Fruit fly (Drosophila melanogaster) whole organism, adult: ENCODE results near the gene spict.
A peak's percentile ranks its signal among the peaks of the same experiment; 100 is the strongest.

ENCODE experiments used
- CG11617 ChIP-seq: fragments of 200-800 bp; sonication (Bioruptor generic); optimal IDR thresholded peaks from 2 replicates; lab custom pipeline; 2017; ENCODE audit warnings: mild to moderate bottlenecking, missing biosample characterization, missing genetic modification reagents, missing genetic modification characterization
- CG12768 ChIP-seq: fragments of 200-800 bp; sonication (Bioruptor generic); optimal IDR thresholded peaks from 2 replicates; lab custom pipeline; 2017; ENCODE audit warnings: missing biosample characterization, missing genetic modification characterization, mild to moderate bottlenecking, moderate library complexity, missing genetic modification reagents
- CG14711 ChIP-seq: fragments of 200-800 bp; sonication (Bioruptor generic); optimal IDR thresholded peaks from 2 replicates; lab custom pipeline; 2018; ENCODE audit warnings: missing biosample characterization, mild to moderate bottlenecking, missing genetic modification characterization, moderate library complexity
- CG1620 ChIP-seq: fragments of 200-800 bp; sonication (Bioruptor generic); optimal IDR thresholded peaks from 2 replicates; lab custom pipeline; 2016; ENCODE audit warnings: missing biosample characterization, missing genetic modification characterization
- CG33017 ChIP-seq: fragments of 200-800 bp; sonication (Bioruptor generic); optimal IDR thresholded peaks from 2 replicates; lab custom pipeline; 2018; ENCODE audit warnings: missing biosample characterization, mild to moderate bottlenecking, missing genetic modification characterization, moderate library complexity
- CG5204 ChIP-seq: fragments of 200-800 bp; sonication (Bioruptor generic); optimal IDR thresholded peaks from 2 replicates; lab custom pipeline; 2016; ENCODE audit warnings: missing biosample characterization, missing genetic modification characterization
- CG7045 ChIP-seq: fragments of 200-800 bp; sonication (Bioruptor generic); optimal IDR thresholded peaks from 2 replicates; lab custom pipeline; 2017; ENCODE audit warnings: missing biosample characterization, mild to moderate bottlenecking, missing genetic modification characterization
- CG7101 ChIP-seq: fragments of 200-800 bp; sonication (Bioruptor generic); optimal IDR thresholded peaks from 2 replicates; lab custom pipeline; 2018; ENCODE audit warnings: missing biosample characterization, mild to moderate bottlenecking, missing genetic modification characterization, moderate library complexity
- Clk ChIP-seq: fragments of 200-800 bp; sonication (Bioruptor generic); optimal IDR thresholded peaks from 2 replicates; lab custom pipeline; 2017; ENCODE audit warnings: missing biosample characterization, missing genetic modification characterization
- Crg-1 ChIP-seq: fragments of 200-800 bp; sonication (Bioruptor generic); optimal IDR thresholded peaks from 2 replicates; lab custom pipeline; 2016; ENCODE audit warnings: missing biosample characterization, missing genetic modification characterization
- Hr96 ChIP-seq: fragments of 200-800 bp; sonication (Bioruptor generic); optimal IDR thresholded peaks from 2 replicates; lab custom pipeline; 2016; ENCODE audit warnings: missing biosample characterization, missing genetic modification characterization
- Mnt ChIP-seq: fragments of 200-800 bp; sonication (Bioruptor generic); optimal IDR thresholded peaks from 2 replicates; lab custom pipeline; 2016; ENCODE audit warnings: missing biosample characterization, mild to moderate bottlenecking, missing genetic modification characterization
- bab1 ChIP-seq: fragments of 200-800 bp; sonication (Bioruptor generic); optimal IDR thresholded peaks from 3 replicates; lab custom pipeline; 2019; ENCODE audit warnings: missing biosample characterization, mild to moderate bottlenecking, missing genetic modification characterization, moderate library complexity
- cic ChIP-seq: fragments of 200-800 bp; sonication (Bioruptor generic); optimal IDR thresholded peaks from 2 replicates; lab custom pipeline; 2017; ENCODE audit warnings: missing biosample characterization, mild to moderate bottlenecking, missing genetic modification characterization, moderate library complexity
- cnc ChIP-seq, 2 experiments: fragments of >200 bp; optimal IDR thresholded peaks; 2 replicates each; lab custom pipeline; 2017
- kay ChIP-seq: fragments of 200-800 bp; sonication (Bioruptor generic); peaks from one replicate; lab custom pipeline; 2016; ENCODE audit warnings: missing biosample characterization, missing genetic modification characterization, borderline replicate concordance
- ovo ChIP-seq: fragments of 200-800 bp; sonication (Bioruptor generic); optimal IDR thresholded peaks from 2 replicates; lab custom pipeline; 2016; ENCODE audit warnings: missing biosample characterization, missing genetic modification characterization
- pad ChIP-seq: fragments of 200-800 bp; sonication (Bioruptor generic); optimal IDR thresholded peaks from 3 replicates; lab custom pipeline; 2017; ENCODE audit warnings: missing biosample characterization, missing genetic modification characterization, mild to moderate bottlenecking, moderate library complexity, missing genetic modification reagents
- tj ChIP-seq: fragments of 200-800 bp; sonication (Bioruptor generic); optimal IDR thresholded peaks from 3 replicates; lab custom pipeline; 2017; ENCODE audit warnings: missing biosample characterization, mild to moderate bottlenecking, missing genetic modification characterization, moderate library complexity
- toe ChIP-seq: fragments of 200-800 bp; sonication (Bioruptor generic); optimal IDR thresholded peaks from 2 replicates; lab custom pipeline; 2016; ENCODE audit warnings: missing biosample characterization, missing genetic modification characterization

spict gene

DNA sequence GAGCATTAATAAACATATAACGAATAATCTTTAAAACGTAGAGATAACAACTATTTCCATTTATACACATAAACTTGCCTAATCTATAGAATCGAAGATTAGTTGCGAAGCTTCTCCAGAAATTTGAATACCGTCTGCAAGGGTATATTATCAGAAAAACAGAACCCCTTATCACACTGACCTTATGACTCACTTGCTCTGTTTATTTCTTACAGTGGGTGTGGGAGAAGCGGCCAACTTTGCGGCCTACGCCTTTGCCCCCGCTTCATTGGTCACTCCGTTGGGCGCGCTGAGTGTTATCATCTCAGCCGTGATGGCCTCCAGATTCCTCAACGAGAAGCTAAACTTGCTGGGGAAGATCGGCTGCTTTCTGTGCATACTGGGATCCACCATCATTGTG is 851 bp downstream of the spict start:
- no peak for TF ChIP-seq Crg-1 (GFP tag; lab: Kevin White, UChicago)
- no peak for TF ChIP-seq CG1620
- no peak for TF ChIP-seq pad (GFP tag; lab: Kevin White, UChicago)

- TF ChIP-seq Hr96 (GFP tag; lab: Kevin White, UChicago), result no peak
- TF ChIP-seq CG14711 (tag; lab: Kevin White, UChicago), result peak; percentile 20
- TF ChIP-seq bab1 (GFP tag; lab: Kevin White, UChicago), result peak; percentile 24
Measured at dm6 chr2L:12707540-12707939, 3.0 kb downstream of the spict start, which contains the start of the genes CG6180 and CG15484. Gene CG6180 (plus strand): TSS chr2L:12707661. Gene CG15484 (minus strand): TSS chr2L:12707711.

DNA sequence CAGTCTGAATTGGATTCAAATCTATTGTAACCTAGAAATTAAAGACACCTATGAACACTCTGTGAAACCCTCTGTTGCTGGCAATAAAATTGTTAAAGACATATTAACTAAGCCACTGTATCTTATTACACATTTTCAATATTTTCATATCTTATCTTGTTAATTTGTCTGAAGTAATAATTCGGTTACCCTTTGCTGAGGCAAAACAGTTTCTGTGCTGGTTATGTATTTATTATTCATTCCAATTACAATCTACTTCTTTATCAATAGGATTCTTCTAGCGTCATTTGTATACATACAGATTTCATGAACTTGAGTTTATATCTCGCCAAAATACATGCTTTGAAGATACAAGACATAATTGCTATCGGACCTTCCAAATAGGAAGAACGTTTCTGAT is 4.1 kb downstream of the spict start:
- no peak for TF ChIP-seq CG7045 (GFP tag; lab: Kevin White, UChicago)
- TF ChIP-seq kay (GFP tag; lab: Kevin White, UChicago), result no peak
- no peak for TF ChIP-seq CG1620
- TF ChIP-seq Clk, result no peak
- no peak for TF ChIP-seq CG14711 (tag; lab: Kevin White, UChicago)

dm6 chr2L:12712255-12712654 is 7.7 kb downstream of the spict start:
- peak; percentile 42 for TF ChIP-seq CG14711 (tag; lab: Kevin White, UChicago)
- no peak for TF ChIP-seq CG5204 (GFP tag; lab: Kevin White, UChicago)

- TF ChIP-seq Crg-1 (GFP tag; lab: Kevin White, UChicago) (no peak), CG7045 (GFP tag; lab: Kevin White, UChicago) (no peak), cic (no peak), CG33017 (tag; lab: Kevin White, UChicago) (no peak), tj (no peak), kay (GFP tag; lab: Kevin White, UChicago) (no peak), pad (GFP tag; lab: Kevin White, UChicago) (no peak), Clk (no peak), CG11617 (GFP tag; lab: Kevin White, UChicago) (no peak), CG14711 (tag; lab: Kevin White, UChicago) (no peak), Mnt (no peak), CG5204 (GFP tag; lab: Kevin White, UChicago) (no peak), Hr96 (GFP tag; lab: Kevin White, UChicago) (no peak), cnc (optimal IDR thresholded peaks at IDR 0.05; lab: Kevin White, UChicago) (no peak), CG1620 (no peak)
Measured at dm6 chr2L:12712852-12713251, 8.3 kb downstream of the spict start, which contains the start of gene CG5787. Gene CG5787 (minus strand): TSS chr2L:12712952.

dm6 chr2L:12718437-12719376 is 14.2 kb downstream of the spict start, which contains the start of gene MRP:
Gene MRP (plus strand): TSS chr2L:12719045.
- peak; percentile 36 for TF ChIP-seq Mnt
- no peak for TF ChIP-seq Clk
- TF ChIP-seq bab1 (GFP tag; lab: Kevin White, UChicago), result peak; percentile 6
- peak; percentile 17 for TF ChIP-seq tj
- peak; percentile 39 for TF ChIP-seq CG7045 (GFP tag; lab: Kevin White, UChicago)
- peak; percentile 19 for TF ChIP-seq cic
- peak; percentile 19 for TF ChIP-seq CG33017 (tag; lab: Kevin White, UChicago)
- TF ChIP-seq kay (GFP tag; lab: Kevin White, UChicago), result no peak
- no peak for TF ChIP-seq Hr96 (GFP tag; lab: Kevin White, UChicago)

DNA sequence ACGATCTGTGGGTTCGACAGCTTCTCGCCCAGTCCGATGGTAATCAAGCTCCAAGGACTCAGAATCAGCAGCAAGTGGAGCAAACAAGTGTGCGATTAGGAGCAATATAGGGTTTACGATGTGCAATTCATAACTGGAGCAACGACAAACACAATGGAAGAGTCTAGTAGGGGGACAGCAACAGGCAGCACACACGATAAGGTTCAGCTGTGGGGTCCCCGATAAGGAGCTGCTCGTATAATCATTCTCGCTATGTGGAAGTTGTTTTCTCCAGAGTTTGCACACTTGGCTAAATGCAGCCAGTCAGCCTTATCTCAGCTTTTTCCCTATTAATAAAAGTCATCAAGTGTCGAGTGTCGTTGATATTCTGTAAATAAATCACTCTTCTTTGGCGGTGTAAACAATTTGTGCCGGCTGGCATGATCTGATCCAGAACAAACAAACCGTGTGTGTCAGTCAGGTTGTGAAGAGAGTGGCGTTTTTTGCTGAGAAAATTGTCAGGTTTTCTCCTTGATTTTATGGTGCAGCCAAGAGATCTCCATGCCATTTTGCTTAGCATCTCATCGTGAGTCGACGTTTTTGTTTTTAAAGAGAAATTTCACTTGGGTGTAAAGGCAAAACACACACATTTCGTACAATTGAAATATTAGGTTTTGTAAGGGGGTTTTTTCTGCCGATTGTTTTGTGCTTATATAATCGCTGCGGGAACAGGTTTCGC is 15.3 kb downstream of the spict start:
- no peak for TF ChIP-seq CG7101
- no peak for TF ChIP-seq Hr96 (GFP tag; lab: Kevin White, UChicago)
- peak; percentile 21 for TF ChIP-seq CG33017 (tag; lab: Kevin White, UChicago)
- TF ChIP-seq CG1620, result no peak
- TF ChIP-seq Mnt, result peak; percentile 19
- TF ChIP-seq CG5204 (GFP tag; lab: Kevin White, UChicago), result no peak
- peak; percentile 17 for TF ChIP-seq CG14711 (tag; lab: Kevin White, UChicago)
- no peak for TF ChIP-seq CG11617 (GFP tag; lab: Kevin White, UChicago)
- peak; percentile 91 for TF ChIP-seq cic
- TF ChIP-seq bab1 (GFP tag; lab: Kevin White, UChicago), result no peak
- TF ChIP-seq CG7045 (GFP tag; lab: Kevin White, UChicago), result no peak
- TF ChIP-seq CG12768 (GFP tag; lab: Kevin White, UChicago), result peak; percentile 60
- peak in 1 of 2 experiments; percentile 60 for TF ChIP-seq cnc (optimal IDR thresholded peaks at IDR 0.05; lab: Kevin White, UChicago)
- TF ChIP-seq pad (GFP tag; lab: Kevin White, UChicago), result peak; percentile 0
- peak; percentile 18 for TF ChIP-seq ovo
- no peak for TF ChIP-seq Clk
- TF ChIP-seq toe (GFP tag; lab: Kevin White, UChicago), result peak; percentile 1
- no peak for TF ChIP-seq Crg-1 (GFP tag; lab: Kevin White, UChicago)
- peak; percentile 59 for TF ChIP-seq tj
- peak; percentile 65 for TF ChIP-seq kay (GFP tag; lab: Kevin White, UChicago)
